Fruit fly (Drosophila melanogaster) whole organism, embryonic: ENCODE data around the gene Pxd.

Experiments used
- CG8089 ChIP-seq: fragments of 200-800 bp; sonication (Bioruptor generic); optimal IDR thresholded peaks from 3 replicates; lab custom pipeline; 2016; ENCODE audit warnings: missing biosample characterization, missing genetic modification characterization
- H15 ChIP-seq: fragments of 200-800 bp; sonication (Bioruptor generic); IDR thresholded peaks from 3 replicates; pipeline ENCODE4 v1.3.6; 2022; ENCODE audit warnings: missing biosample characterization, missing genetic modification characterization
- Meics ChIP-seq: fragments of 200-800 bp; sonication (Bioruptor generic); optimal IDR thresholded peaks from 2 replicates; lab custom pipeline; 2017; ENCODE audit warnings: missing biosample characterization, mild to moderate bottlenecking, missing genetic modification characterization
- Rx ChIP-seq: fragments of 200-800 bp; sonication (Bioruptor generic); IDR thresholded peaks from 2 replicates; pipeline ENCODE4 v1.3.6; 2022; ENCODE audit warnings: missing biosample characterization, missing genetic modification characterization
- Xrp1 ChIP-seq: fragments of 200-800 bp; sonication (Bioruptor generic); IDR thresholded peaks from 2 replicates; pipeline ENCODE4 v1.3.6; 2022; ENCODE audit warnings: missing biosample characterization, missing genetic modification characterization
- amos ChIP-seq: fragments of 200-800 bp; sonication (Bioruptor generic); IDR thresholded peaks from 2 replicates; pipeline ENCODE4 v1.3.6; 2022; ENCODE audit warnings: missing biosample characterization, missing genetic modification characterization; ENCODE audit not compliant: partially characterized antibody
- crc ChIP-seq: fragments of 200-800 bp; sonication (Bioruptor generic); optimal IDR thresholded peaks from 2 replicates; lab custom pipeline; 2016; ENCODE audit warnings: missing biosample characterization, missing genetic modification characterization
- croc ChIP-seq: fragments of 200-800 bp; sonication (Bioruptor generic); conservative IDR thresholded peaks from 3 replicates; pipeline ENCODE4 v1.3.6; 2022; ENCODE audit warnings: missing biosample characterization, missing genetic modification characterization
- lola ChIP-seq, 3 experiments: fragments of >200 bp in 2 of 3; fragments of 200-800 bp in 1 of 3; sonication (Bioruptor generic) in 1 of 3; optimal IDR thresholded peaks; 2 replicates each; lab custom pipeline; 2017 to 2019; ENCODE audit warnings: missing biosample characterization in 3 of 3, missing genetic modification characterization in 3 of 3, mild to moderate bottlenecking in 1 of 3, moderate library complexity in 1 of 3
- zen2 ChIP-seq: fragments of 200-800 bp; sonication (Bioruptor generic); IDR thresholded peaks from 3 replicates; pipeline ENCODE4 v1.3.6; 2022; ENCODE audit warnings: missing biosample characterization, missing genetic modification characterization; ENCODE audit not compliant: partially characterized antibody

DNA sequence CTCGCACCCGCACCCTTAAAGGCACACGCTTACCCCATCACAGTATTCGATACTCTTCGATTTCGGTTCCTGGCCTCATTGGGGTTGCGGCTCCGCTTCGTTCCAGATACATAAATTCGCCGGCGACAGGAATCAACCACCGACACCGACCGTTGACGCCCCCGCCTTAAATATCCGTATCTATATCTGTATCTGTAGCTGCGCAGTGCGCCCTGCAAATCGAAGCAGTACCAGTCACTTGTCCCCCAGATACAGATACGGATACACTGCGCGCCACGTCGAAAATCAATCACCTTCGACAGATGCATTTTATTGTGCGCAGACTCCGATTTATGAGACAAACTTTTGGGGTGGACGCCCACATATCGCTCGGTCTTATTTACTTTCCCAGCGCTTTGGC, 41.8 kb upstream of the Pxd start:
- no peak for TF ChIP-seq lola (GFP tag; optimal IDR thresholded peaks at IDR 0.05; lab: Kevin White, UChicago)
- TF ChIP-seq CG8089 (GFP tag; lab: Kevin White, UChicago): no peak
- TF ChIP-seq H15 (GFP tag; lab: Robert Waterston, UW): no peak
- no peak for TF ChIP-seq Xrp1 (GFP tag; lab: Robert Waterston, UW)
- TF ChIP-seq zen2: no peak
- no peak for TF ChIP-seq Rx
- TF ChIP-seq crc (GFP tag; lab: Kevin White, UChicago): no peak
- no peak for TF ChIP-seq Meics (GFP tag; lab: Kevin White, UChicago)
- no peak for TF ChIP-seq amos (GFP tag; lab: Robert Waterston, UW)
- no peak for TF ChIP-seq croc (GFP tag; lab: Robert Waterston, UW)
